Worm (Caenorhabditis elegans) whole organism, early embryonic: ENCODE data around the gene F49C12.12.

Experiments
- B0310.2 ChIP-seq: sonication (generic microtip); optimal IDR thresholded peaks from 2 replicates; lab custom pipeline; 2016; ENCODE audit warnings: mild to moderate bottlenecking, missing genetic modification characterization, missing compliant biosample characterization
- F13C5.2 ChIP-seq: sonication (generic microtip); optimal IDR thresholded peaks from 2 replicates; lab custom pipeline; 2017; ENCODE audit warnings: mild to moderate bottlenecking, missing genetic modification characterization, inconsistent platforms, missing compliant biosample characterization
- aly-1 ChIP-seq: sonication (generic microtip); optimal IDR thresholded peaks from 2 replicates; lab custom pipeline; 2016; ENCODE audit warnings: missing genetic modification characterization, missing compliant biosample characterization
- ama-1 ChIP-seq: fragments of 150-350 bp; optimal IDR thresholded peaks from 2 replicates; lab custom pipeline; 2014
- ceh-13 ChIP-seq: fragments of 200-800 bp; sonication (Bioruptor generic); optimal IDR thresholded peaks from 2 replicates; lab custom pipeline; 2018; ENCODE audit warnings: mild to moderate bottlenecking, missing genetic modification characterization, missing compliant biosample characterization
- ceh-36 ChIP-seq: sonication (generic microtip); optimal IDR thresholded peaks from 2 replicates; lab custom pipeline; 2016; ENCODE audit warnings: missing genetic modification characterization, inconsistent platforms, missing compliant biosample characterization
- ets-7 ChIP-seq: sonication (generic microtip); optimal IDR thresholded peaks from 2 replicates; lab custom pipeline; 2016; ENCODE audit warnings: missing genotype, missing genetic modification characterization, missing compliant biosample characterization
- flt-1 ChIP-seq: fragments of 200-800 bp; sonication (Bioruptor generic); IDR thresholded peaks from 2 replicates; pipeline ENCODE4 v1.3.6; 2022; ENCODE audit warnings: missing genetic modification characterization, missing compliant biosample characterization
- hmbx-1 ChIP-seq: sonication (generic microtip); optimal IDR thresholded peaks from 2 replicates; lab custom pipeline; 2016; ENCODE audit warnings: mild to moderate bottlenecking, missing genetic modification characterization, missing compliant biosample characterization
- hmg-4 ChIP-seq: fragments of 200-800 bp; sonication (Bioruptor generic); optimal IDR thresholded peaks from 2 replicates; lab custom pipeline; 2018; ENCODE audit warnings: mild to moderate bottlenecking, missing genetic modification characterization, missing compliant biosample characterization
- hnd-1 ChIP-seq: sonication (generic microtip); optimal IDR thresholded peaks from 2 replicates; lab custom pipeline; 2016; ENCODE audit warnings: missing genetic modification characterization, missing compliant biosample characterization
- pes-1 ChIP-seq: fragments of 200-800 bp; sonication (Bioruptor generic); IDR thresholded peaks from 2 replicates; pipeline ENCODE4 v1.3.6; 2022; ENCODE audit warnings: missing genetic modification reagents, missing genetic modification characterization, missing compliant biosample characterization
- scrt-1 ChIP-seq: fragments of 200-800 bp; sonication (Bioruptor generic); IDR thresholded peaks from 2 replicates; pipeline ENCODE4 v1.3.6; 2022; ENCODE audit warnings: missing genetic modification characterization, missing compliant biosample characterization
- sea-1 ChIP-seq: fragments of 200-800 bp; sonication (Bioruptor generic); conservative IDR thresholded peaks from 2 replicates; pipeline ENCODE4 v1.3.6; 2022; ENCODE audit warnings: missing genetic modification characterization, missing compliant biosample characterization
- tbx-11 ChIP-seq: fragments of 200-800 bp; sonication (Bioruptor generic); IDR thresholded peaks from 2 replicates; pipeline ENCODE4 v1.3.6; 2022; ENCODE audit warnings: missing genetic modification characterization, missing compliant biosample characterization
- tbx-37 ChIP-seq: fragments of 200-800 bp; sonication (Bioruptor generic); conservative IDR thresholded peaks from 2 replicates; pipeline ENCODE4 v1.3.6; 2022; ENCODE audit warnings: missing genetic modification reagents, missing genetic modification characterization, missing compliant biosample characterization
- tra-4 ChIP-seq: sonication (generic microtip); optimal IDR thresholded peaks from 2 replicates; lab custom pipeline; 2017; ENCODE audit warnings: missing genetic modification characterization, missing compliant biosample characterization

The F49C12.12 gene

DNA sequence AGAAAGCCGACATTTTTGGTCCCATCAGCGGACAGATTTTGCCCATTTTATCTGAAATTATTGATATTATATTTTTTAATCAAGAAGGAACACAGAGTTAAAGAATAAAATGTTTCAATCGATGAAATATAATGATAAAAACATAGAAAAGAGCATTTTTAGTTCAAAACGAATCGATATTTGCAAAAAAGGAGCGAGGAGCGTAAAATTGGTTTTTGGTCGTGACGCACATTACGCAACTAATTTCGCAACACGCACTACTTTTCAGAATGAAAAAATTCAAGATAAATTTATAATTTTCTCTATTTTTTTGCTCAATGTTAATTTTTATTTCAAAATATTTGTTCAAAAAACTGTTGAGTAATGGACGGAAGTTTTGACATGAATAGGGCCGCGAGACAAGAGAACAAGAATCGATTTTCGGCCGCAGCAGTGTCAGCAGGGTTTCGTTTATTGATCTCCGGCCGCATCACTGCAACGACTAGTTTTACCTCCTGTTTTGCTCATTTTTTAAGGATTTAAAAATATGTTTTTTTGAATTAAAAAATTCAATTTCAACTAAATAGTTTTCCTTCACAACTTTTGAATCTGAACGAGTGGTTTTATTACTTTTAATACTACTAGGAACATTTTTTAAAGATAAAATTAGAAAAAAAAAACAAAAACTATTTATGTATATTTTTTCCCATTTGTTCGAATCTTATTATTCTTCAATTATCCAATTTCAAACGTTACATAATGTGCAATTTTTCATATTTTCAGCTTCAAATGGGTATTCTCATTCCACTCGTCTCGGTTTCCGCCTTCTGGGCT, at the start of gene F49C12.12, which contains the start of gene vha-17:
F49C12.12 (minus strand) TSS at position 51 of the 813 bp plus-strand sequence.
vha-17 (plus strand) TSS at position 763 of the 813 bp plus-strand sequence.
- TF ChIP-seq sea-1 (GFP tag; lab: Robert Waterston, UW) = no peak
- TF ChIP-seq ama-1 (lab: Kevin White, UChicago) = no peak
- no peak for TF ChIP-seq ceh-13 (GFP tag; lab: Kevin White, UChicago)
- TF ChIP-seq scrt-1 (GFP tag; lab: Robert Waterston, UW) = no peak
- no peak for TF ChIP-seq ceh-36 (tag; lab: Kevin White, UChicago)
- no peak for TF ChIP-seq hmg-4 (GFP tag; lab: Kevin White, UChicago)
- no peak for TF ChIP-seq tbx-11 (GFP tag; lab: Robert Waterston, UW)
- no peak for TF ChIP-seq F13C5.2
- TF ChIP-seq pes-1 (GFP tag; lab: Robert Waterston, UW) = no peak
- TF ChIP-seq flt-1 (GFP tag; lab: Robert Waterston, UW) = no peak
- TF ChIP-seq hmbx-1 (tag; lab: Kevin White, UChicago) = no peak
- TF ChIP-seq tbx-37 (GFP tag; lab: Robert Waterston, UW) = no peak
- TF ChIP-seq ets-7 (tag; lab: Kevin White, UChicago) = no peak
- no peak for TF ChIP-seq hnd-1
- TF ChIP-seq B0310.2 (tag; lab: Kevin White, UChicago) = no peak
- no peak for TF ChIP-seq tra-4 (tag; lab: Kevin White, UChicago)
- TF ChIP-seq aly-1 = no peak

DNA sequence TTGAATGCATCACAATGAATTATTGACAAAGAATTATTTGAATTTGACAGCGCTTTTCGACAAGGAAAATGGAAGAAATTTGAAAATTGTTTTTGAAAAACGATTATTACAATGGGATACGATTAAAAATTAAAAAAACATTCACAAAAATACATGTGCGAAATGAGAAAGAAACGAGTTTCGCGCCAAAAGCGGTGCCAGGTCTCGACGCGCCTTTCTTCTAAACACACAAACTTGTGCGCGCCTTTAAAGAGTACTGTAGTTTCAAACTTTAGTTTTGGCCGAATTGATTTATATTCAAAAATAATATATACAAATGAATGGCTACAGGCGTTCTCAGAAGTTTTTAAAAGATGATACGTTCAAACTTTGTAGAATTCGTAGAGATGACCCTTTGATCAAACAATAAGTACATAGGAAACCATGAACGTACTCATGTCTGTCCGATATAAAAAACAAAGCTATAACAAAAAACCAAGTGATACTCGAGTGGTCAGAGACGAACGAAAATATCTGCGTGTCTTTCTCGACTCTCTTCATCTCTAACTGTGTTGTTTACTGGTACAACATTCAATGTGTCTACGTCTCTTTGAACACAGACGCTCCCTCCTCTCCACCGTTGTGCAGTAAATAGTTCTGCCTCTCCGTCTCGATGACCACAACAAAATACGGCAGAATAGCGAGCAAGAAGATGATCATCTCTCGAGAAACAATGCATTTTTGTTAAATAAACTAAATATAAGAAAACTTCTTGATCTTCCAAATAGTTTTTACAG, 47.2 kb upstream of the F49C12.12 start:
- TF ChIP-seq scrt-1 (GFP tag; lab: Robert Waterston, UW) (no peak), pes-1 (GFP tag; lab: Robert Waterston, UW) (no peak), hmg-4 (GFP tag; lab: Kevin White, UChicago) (no peak), hmbx-1 (tag; lab: Kevin White, UChicago) (no peak), tbx-11 (GFP tag; lab: Robert Waterston, UW) (no peak), ets-7 (tag; lab: Kevin White, UChicago) (no peak), sea-1 (GFP tag; lab: Robert Waterston, UW) (no peak)

DNA sequence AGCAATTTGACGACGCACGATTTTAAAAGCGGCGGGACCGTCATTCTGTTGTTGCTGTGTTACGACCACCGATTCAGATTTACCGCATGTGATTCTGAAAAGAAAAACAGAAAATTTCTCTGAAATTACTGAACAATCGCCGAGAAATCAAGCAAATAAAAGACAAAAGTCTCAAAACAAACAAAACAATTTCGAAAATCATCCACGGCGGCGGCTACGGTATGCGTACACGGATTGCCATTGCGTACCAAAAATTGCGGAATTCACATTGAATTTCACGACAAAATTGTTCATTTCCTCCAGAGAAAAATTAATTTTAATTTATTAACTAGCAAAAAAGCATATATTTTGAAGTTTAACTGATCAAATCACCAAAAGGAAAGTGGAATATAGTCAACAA, 45.5 kb upstream of the F49C12.12 start, which contains the start of gene pezo-1:
pezo-1 (minus strand) TSS at position 101 of the 400 bp plus-strand sequence.
- TF ChIP-seq hmbx-1 (tag; lab: Kevin White, UChicago) = no peak
- TF ChIP-seq sea-1 (GFP tag; lab: Robert Waterston, UW) = no peak
- TF ChIP-seq ceh-13 (GFP tag; lab: Kevin White, UChicago) = no peak
- TF ChIP-seq hnd-1 = no peak
- no peak for TF ChIP-seq ets-7 (tag; lab: Kevin White, UChicago)
- TF ChIP-seq tra-4 (tag; lab: Kevin White, UChicago) = no peak
- no peak for TF ChIP-seq pes-1 (GFP tag; lab: Robert Waterston, UW)
- no peak for TF ChIP-seq tbx-11 (GFP tag; lab: Robert Waterston, UW)
- TF ChIP-seq B0310.2 (tag; lab: Kevin White, UChicago) = no peak
- TF ChIP-seq ceh-36 (tag; lab: Kevin White, UChicago) = no peak
- TF ChIP-seq hmg-4 (GFP tag; lab: Kevin White, UChicago) = no peak
- no peak for TF ChIP-seq aly-1
- no peak for TF ChIP-seq F13C5.2
- TF ChIP-seq scrt-1 (GFP tag; lab: Robert Waterston, UW) = no peak
- no peak for TF ChIP-seq ama-1 (lab: Kevin White, UChicago)
- no peak for TF ChIP-seq tbx-37 (GFP tag; lab: Robert Waterston, UW)
- no peak for TF ChIP-seq flt-1 (GFP tag; lab: Robert Waterston, UW)

DNA sequence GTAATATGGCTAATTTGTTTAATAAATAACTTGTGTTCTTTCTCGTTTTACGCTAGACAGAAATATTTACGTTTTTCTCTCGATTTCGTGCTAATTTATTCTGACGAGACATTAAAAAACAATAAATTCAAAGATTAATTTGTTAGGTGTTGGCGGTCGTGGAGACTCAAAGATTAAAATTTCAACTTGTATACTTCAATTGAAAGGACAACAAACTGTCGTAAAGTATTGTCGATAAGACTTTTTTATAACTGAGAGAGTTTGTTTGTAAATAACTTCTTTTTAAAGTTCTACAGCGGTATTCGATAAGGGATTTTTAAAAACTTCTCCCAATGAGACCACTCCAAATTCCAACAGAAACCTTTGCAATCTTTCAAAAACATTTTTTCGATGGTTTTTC, 32.8 kb upstream of the F49C12.12 start:
- TF ChIP-seq tbx-11 (GFP tag; lab: Robert Waterston, UW) = no peak
- no peak for TF ChIP-seq tbx-37 (GFP tag; lab: Robert Waterston, UW)
- TF ChIP-seq scrt-1 (GFP tag; lab: Robert Waterston, UW) = no peak
- TF ChIP-seq ceh-13 (GFP tag; lab: Kevin White, UChicago) = no peak
- TF ChIP-seq pes-1 (GFP tag; lab: Robert Waterston, UW) = no peak
- no peak for TF ChIP-seq hmg-4 (GFP tag; lab: Kevin White, UChicago)
- TF ChIP-seq hnd-1 = no peak
- no peak for TF ChIP-seq ceh-36 (tag; lab: Kevin White, UChicago)
- no peak for TF ChIP-seq ama-1 (lab: Kevin White, UChicago)
- no peak for TF ChIP-seq hmbx-1 (tag; lab: Kevin White, UChicago)
- TF ChIP-seq B0310.2 (tag; lab: Kevin White, UChicago) = no peak

DNA sequence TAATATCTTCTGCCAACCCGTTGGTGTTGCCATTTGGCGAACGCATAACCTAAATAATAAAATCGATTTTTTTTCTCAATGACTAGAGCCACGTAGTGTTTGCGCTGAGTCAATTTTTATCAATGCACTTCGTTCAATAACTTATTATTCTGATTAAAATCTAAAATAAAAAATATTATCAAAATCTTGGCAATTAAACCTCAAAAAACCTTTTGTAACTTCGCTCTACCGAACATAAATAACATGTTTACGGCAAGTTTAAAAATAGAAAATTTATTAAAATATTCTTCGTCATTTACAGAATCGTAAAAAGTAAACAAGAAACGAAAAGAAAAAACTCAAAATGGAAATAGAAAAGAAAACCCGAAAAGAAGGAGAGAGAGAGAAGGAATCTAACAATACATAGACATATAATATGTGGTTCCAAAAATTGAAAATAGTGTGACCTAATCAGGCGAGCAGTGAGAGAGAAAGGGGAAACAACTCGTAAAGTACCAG, 22.3 kb upstream of the F49C12.12 start, which contains the start of gene pigc-1:
pigc-1 (minus strand) TSS at position 51 of the 498 bp plus-strand sequence.
- TF ChIP-seq sea-1 (GFP tag; lab: Robert Waterston, UW) (no peak), ceh-13 (GFP tag; lab: Kevin White, UChicago) (no peak), flt-1 (GFP tag; lab: Robert Waterston, UW) (no peak), B0310.2 (tag; lab: Kevin White, UChicago) (no peak), ceh-36 (tag; lab: Kevin White, UChicago) (no peak), F13C5.2 (no peak), tbx-37 (GFP tag; lab: Robert Waterston, UW) (no peak), tra-4 (tag; lab: Kevin White, UChicago) (no peak), ama-1 (lab: Kevin White, UChicago) (no peak), hmg-4 (GFP tag; lab: Kevin White, UChicago) (no peak), pes-1 (GFP tag; lab: Robert Waterston, UW) (no peak), hmbx-1 (tag; lab: Kevin White, UChicago) (no peak), tbx-11 (GFP tag; lab: Robert Waterston, UW) (no peak), aly-1 (no peak), ets-7 (tag; lab: Kevin White, UChicago) (no peak), scrt-1 (GFP tag; lab: Robert Waterston, UW) (no peak), hnd-1 (no peak)
